Worm (Caenorhabditis elegans): ENCODE results near the gene mkk-4.

mkk-4 gene

ce11 chrX:9993100-9993499, 34.6 kb upstream of the mkk-4 start:
- TF ChIP-seq tbx-7 (tag; optimal IDR thresholded peaks at IDR 0.05) (no peak), fkh-6 (tag; optimal IDR thresholded peaks at IDR 0.05) (no peak), ceh-19 (GFP tag; optimal IDR thresholded peaks at IDR 0.05) (no peak), sox-2 (GFP tag; IDR thresholded peaks at IDR 0.05) (no peak), ceh-31 (tag; optimal IDR thresholded peaks at IDR 0.05) (no peak), pha-4 (tag; optimal IDR thresholded peaks at IDR 0.05) (no peak), ceh-9 (tag; optimal IDR thresholded peaks at IDR 0.05) (no peak), ceh-2 (tag; optimal IDR thresholded peaks at IDR 0.05) (no peak), Y22D7AL.16 (tag; optimal IDR thresholded peaks at IDR 0.05) (no peak), fkh-10 (GFP tag; optimal IDR thresholded peaks at IDR 0.05) (no peak), eyg-1 (tag; optimal IDR thresholded peaks at IDR 0.05) (no peak), lin-11 (tag; optimal IDR thresholded peaks at IDR 0.05) (no peak), nfya-1 (tag; optimal IDR thresholded peaks at IDR 0.05) (no peak), hlh-30 (tag; optimal IDR thresholded peaks at IDR 0.05; ENCODE audit: insufficient read depth) (no peak)

ce11 chrX:9997344-9997743, 30.3 kb upstream of the mkk-4 start:
- TF ChIP-seq ceh-45 (GFP tag; IDR thresholded peaks at IDR 0.05) (no peak), unc-55 (GFP tag; optimal IDR thresholded peaks at IDR 0.05) (no peak), ceh-19 (GFP tag; optimal IDR thresholded peaks at IDR 0.05) (no peak), pqm-1 (tag; optimal IDR thresholded peaks at IDR 0.05) (no peak), ceh-2 (tag; optimal IDR thresholded peaks at IDR 0.05) (no peak), syd-9 (tag; optimal IDR thresholded peaks at IDR 0.05) (no peak), tbx-2 (tag; optimal IDR thresholded peaks at IDR 0.05) (no peak), odd-2 (tag; optimal IDR thresholded peaks at IDR 0.05) (no peak), ceh-18 (tag; optimal IDR thresholded peaks at IDR 0.05) (no peak), pha-4 (tag; optimal IDR thresholded peaks at IDR 0.05) (no peak), ceh-6 (GFP tag; optimal IDR thresholded peaks at IDR 0.05) (no peak)

- TF ChIP-seq zip-5 (tag; optimal IDR thresholded peaks at IDR 0.05) (no peak), unc-55 (GFP tag; optimal IDR thresholded peaks at IDR 0.05) (no peak), ceh-31 (tag; optimal IDR thresholded peaks at IDR 0.05) (peak; percentile 50), ceh-30 (tag; optimal IDR thresholded peaks at IDR 0.05) (no peak), elt-2 (tag; optimal IDR thresholded peaks at IDR 0.05) (no peak), elt-4 (tag; optimal IDR thresholded peaks at IDR 0.05) (no peak), ceh-19 (GFP tag; optimal IDR thresholded peaks at IDR 0.05) (no peak), odd-2 (tag; optimal IDR thresholded peaks at IDR 0.05) (no peak), ceh-48 (tag; optimal IDR thresholded peaks at IDR 0.05) (no peak), K09A11.1 (tag; optimal IDR thresholded peaks at IDR 0.05; ENCODE audit: insufficient read depth) (no peak), dmd-4 (tag; optimal IDR thresholded peaks at IDR 0.05; ENCODE audit: borderline replicate concordance) (peak; percentile 3), tbx-2 (tag; optimal IDR thresholded peaks at IDR 0.05) (no peak), pqm-1 (tag; optimal IDR thresholded peaks at IDR 0.05) (no peak), lin-11 (tag; optimal IDR thresholded peaks at IDR 0.05) (no peak), pat-9 (tag; optimal IDR thresholded peaks at IDR 0.05) (no peak), T23F11.4 (GFP tag; optimal IDR thresholded peaks at IDR 0.05) (no peak), gmeb-2 (tag; optimal IDR thresholded peaks at IDR 0.05) (no peak), unc-3 (GFP tag; conservative IDR thresholded peaks at IDR 0.05) (no peak), unc-3 (tag; optimal IDR thresholded peaks at IDR 0.05) (no peak), syd-9 (tag; optimal IDR thresholded peaks at IDR 0.05) (no peak), ets-4 (tag; optimal IDR thresholded peaks at IDR 0.05) (no peak), pha-4 (tag; optimal IDR thresholded peaks at IDR 0.05) (no peak), ceh-22 (tag; optimal IDR thresholded peaks at IDR 0.05) (no peak), fkh-10 (GFP tag; optimal IDR thresholded peaks at IDR 0.05) (no peak), lim-6 (tag; optimal IDR thresholded peaks at IDR 0.05) (no peak), nfya-1 (tag; optimal IDR thresholded peaks at IDR 0.05) (no peak), F13H6.1 (tag; optimal IDR thresholded peaks at IDR 0.05) (no peak), hlh-6 (tag; optimal IDR thresholded peaks at IDR 0.05) (no peak), che-1 (tag; optimal IDR thresholded peaks at IDR 0.05) (no peak), pax-1 (tag; optimal IDR thresholded peaks at IDR 0.05) (no peak), unc-42 (tag; optimal IDR thresholded peaks at IDR 0.05) (peak; percentile 12), hlh-30 (tag; optimal IDR thresholded peaks at IDR 0.05; ENCODE audit: insufficient read depth) (no peak), npax-4 (tag; optimal IDR thresholded peaks at IDR 0.05) (no peak), K02D7.2 (tag; optimal IDR thresholded peaks at IDR 0.05) (no peak), hlh-8 (tag; optimal IDR thresholded peaks at IDR 0.05) (no peak), pha-2 (tag; optimal IDR thresholded peaks at IDR 0.05) (no peak), rnt-1 (tag; optimal IDR thresholded peaks at IDR 0.05) (no peak), madf-2 (tag; optimal IDR thresholded peaks at IDR 0.05) (no peak), tbx-7 (tag; optimal IDR thresholded peaks at IDR 0.05) (no peak), Y22D7AL.16 (tag; optimal IDR thresholded peaks at IDR 0.05) (no peak)
These were observed 28.5 kb upstream of the mkk-4 start, which contains the start of gene grk-1 for ce11 chrX:9999192-9999591. Gene grk-1, minus strand, starts transcription at chrX:9999208.

Data from whole organism, late embryonic.